Worm (Caenorhabditis elegans) whole organism, early embryonic: Measurements from ENCODE around the gene F28H6.7.

Experiments used
- B0310.2 ChIP-seq: sonication (generic microtip); optimal IDR thresholded peaks from 2 replicates; lab custom pipeline; 2016; ENCODE audit warnings: mild to moderate bottlenecking, missing genetic modification characterization, missing compliant biosample characterization
- F13C5.2 ChIP-seq: sonication (generic microtip); optimal IDR thresholded peaks from 2 replicates; lab custom pipeline; 2017; ENCODE audit warnings: mild to moderate bottlenecking, missing genetic modification characterization, inconsistent platforms, missing compliant biosample characterization
- aly-1 ChIP-seq: sonication (generic microtip); optimal IDR thresholded peaks from 2 replicates; lab custom pipeline; 2016; ENCODE audit warnings: missing genetic modification characterization, missing compliant biosample characterization
- ama-1 ChIP-seq: fragments of 150-350 bp; optimal IDR thresholded peaks from 2 replicates; lab custom pipeline; 2014
- ceh-13 ChIP-seq: fragments of 200-800 bp; sonication (Bioruptor generic); optimal IDR thresholded peaks from 2 replicates; lab custom pipeline; 2018; ENCODE audit warnings: mild to moderate bottlenecking, missing genetic modification characterization, missing compliant biosample characterization
- ceh-36 ChIP-seq: sonication (generic microtip); optimal IDR thresholded peaks from 2 replicates; lab custom pipeline; 2016; ENCODE audit warnings: missing genetic modification characterization, inconsistent platforms, missing compliant biosample characterization
- ets-7 ChIP-seq: sonication (generic microtip); optimal IDR thresholded peaks from 2 replicates; lab custom pipeline; 2016; ENCODE audit warnings: missing genotype, missing genetic modification characterization, missing compliant biosample characterization
- flt-1 ChIP-seq: fragments of 200-800 bp; sonication (Bioruptor generic); IDR thresholded peaks from 2 replicates; pipeline ENCODE4 v1.3.6; 2022; ENCODE audit warnings: missing genetic modification characterization, missing compliant biosample characterization
- hmbx-1 ChIP-seq: sonication (generic microtip); optimal IDR thresholded peaks from 2 replicates; lab custom pipeline; 2016; ENCODE audit warnings: mild to moderate bottlenecking, missing genetic modification characterization, missing compliant biosample characterization
- hmg-4 ChIP-seq: fragments of 200-800 bp; sonication (Bioruptor generic); optimal IDR thresholded peaks from 2 replicates; lab custom pipeline; 2018; ENCODE audit warnings: mild to moderate bottlenecking, missing genetic modification characterization, missing compliant biosample characterization
- hnd-1 ChIP-seq: sonication (generic microtip); optimal IDR thresholded peaks from 2 replicates; lab custom pipeline; 2016; ENCODE audit warnings: missing genetic modification characterization, missing compliant biosample characterization
- pes-1 ChIP-seq: fragments of 200-800 bp; sonication (Bioruptor generic); IDR thresholded peaks from 2 replicates; pipeline ENCODE4 v1.3.6; 2022; ENCODE audit warnings: missing genetic modification reagents, missing genetic modification characterization, missing compliant biosample characterization
- scrt-1 ChIP-seq: fragments of 200-800 bp; sonication (Bioruptor generic); IDR thresholded peaks from 2 replicates; pipeline ENCODE4 v1.3.6; 2022; ENCODE audit warnings: missing genetic modification characterization, missing compliant biosample characterization
- sea-1 ChIP-seq: fragments of 200-800 bp; sonication (Bioruptor generic); conservative IDR thresholded peaks from 2 replicates; pipeline ENCODE4 v1.3.6; 2022; ENCODE audit warnings: missing genetic modification characterization, missing compliant biosample characterization
- tbx-11 ChIP-seq: fragments of 200-800 bp; sonication (Bioruptor generic); IDR thresholded peaks from 2 replicates; pipeline ENCODE4 v1.3.6; 2022; ENCODE audit warnings: missing genetic modification characterization, missing compliant biosample characterization
- tbx-37 ChIP-seq: fragments of 200-800 bp; sonication (Bioruptor generic); conservative IDR thresholded peaks from 2 replicates; pipeline ENCODE4 v1.3.6; 2022; ENCODE audit warnings: missing genetic modification reagents, missing genetic modification characterization, missing compliant biosample characterization
- tra-4 ChIP-seq: sonication (generic microtip); optimal IDR thresholded peaks from 2 replicates; lab custom pipeline; 2017; ENCODE audit warnings: missing genetic modification characterization, missing compliant biosample characterization

F28H6.7 gene

ce11 chrX:14134883-14135282 is 19.0 kb downstream of the F28H6.7 start:
- TF ChIP-seq sea-1 (GFP tag; lab: Robert Waterston, UW), result peak; percentile 73; the same call in 1 of the 2 replicates
- peak; percentile 11; the same call in 1 of the 2 replicates for TF ChIP-seq flt-1 (GFP tag; lab: Robert Waterston, UW)
- TF ChIP-seq tra-4 (tag; lab: Kevin White, UChicago), result no peak
- peak; percentile 62 for TF ChIP-seq pes-1 (GFP tag; lab: Robert Waterston, UW)

ce11 chrX:14136795-14137194 is 20.9 kb downstream of the F28H6.7 start:
- peak; percentile 67 for TF ChIP-seq pes-1 (GFP tag; lab: Robert Waterston, UW)
- 0 out of 2 replicates have a peak, but pooled peaks have one; percentile 15 for TF ChIP-seq flt-1 (GFP tag; lab: Robert Waterston, UW)
- 0 out of 2 replicates have a peak, but pooled peaks have one; percentile 38 for TF ChIP-seq scrt-1

DNA sequence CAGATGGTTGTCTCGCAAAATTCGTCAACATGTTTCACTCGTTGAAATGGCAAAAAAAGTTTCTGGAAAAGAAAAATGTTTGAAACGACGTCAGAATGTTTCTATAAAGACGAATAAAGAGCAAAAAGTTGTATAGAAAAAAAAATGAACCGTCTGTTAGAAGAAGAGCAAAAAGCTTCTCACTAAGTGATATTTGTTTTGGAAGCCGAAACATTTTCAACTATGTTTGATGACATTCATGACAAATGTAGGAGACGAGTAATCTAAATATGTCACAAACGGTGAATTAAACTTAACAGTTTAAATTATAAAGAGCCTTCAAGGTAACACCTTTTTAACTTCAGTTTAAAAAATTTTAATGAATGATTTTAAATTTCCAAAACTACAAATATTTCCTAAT is 24.1 kb downstream of the F28H6.7 start, which contains the start of gene nkat-1:
nkat-1 (minus strand) TSS at position 101 of the 400 bp plus-strand sequence.
- TF ChIP-seq pes-1 (GFP tag; lab: Robert Waterston, UW), result no peak
- TF ChIP-seq ets-7 (tag; lab: Kevin White, UChicago), result no peak
- TF ChIP-seq F13C5.2 (tag; lab: Kevin White, UChicago), result no peak
- no peak for TF ChIP-seq aly-1 (tag; lab: Kevin White, UChicago)
- no peak for TF ChIP-seq B0310.2 (tag; lab: Kevin White, UChicago)
- no peak for TF ChIP-seq tbx-11 (GFP tag; lab: Robert Waterston, UW)
- no peak for TF ChIP-seq ceh-36 (tag; lab: Kevin White, UChicago)
- no peak for TF ChIP-seq scrt-1
- TF ChIP-seq hnd-1 (tag; lab: Kevin White, UChicago), result no peak
- TF ChIP-seq flt-1 (GFP tag; lab: Robert Waterston, UW), result no peak
- TF ChIP-seq sea-1 (GFP tag; lab: Robert Waterston, UW), result no peak
- no peak for TF ChIP-seq tbx-37
- TF ChIP-seq ama-1 (lab: Kevin White, UChicago), result no peak
- TF ChIP-seq tra-4 (tag; lab: Kevin White, UChicago), result no peak
- no peak for TF ChIP-seq ceh-13 (GFP tag; lab: Kevin White, UChicago)
- no peak for TF ChIP-seq hmg-4 (GFP tag; lab: Kevin White, UChicago)

DNA sequence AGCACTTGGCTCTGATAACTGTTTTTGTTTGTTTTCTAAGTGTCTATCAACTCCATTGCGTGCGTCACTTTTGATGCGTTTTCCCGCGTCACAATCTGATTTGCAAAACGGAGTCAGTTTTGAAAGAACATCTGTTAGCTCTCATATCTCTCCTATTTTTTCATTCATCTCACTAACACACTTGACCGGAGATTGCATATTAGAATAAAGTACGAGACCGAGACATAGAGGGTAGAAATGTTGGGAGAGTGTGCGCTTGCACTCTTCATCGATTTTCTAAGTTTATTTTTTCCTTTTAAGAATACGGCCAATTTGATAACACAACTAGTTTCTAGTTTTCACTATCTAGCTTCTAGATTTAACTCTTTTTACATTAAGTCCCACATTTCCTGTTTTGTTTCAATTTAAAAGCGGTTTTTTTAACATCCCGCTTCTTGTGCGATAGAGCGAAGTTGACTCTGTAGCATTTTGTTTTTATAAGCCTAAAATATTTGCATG is 25.5 kb downstream of the F28H6.7 start:
- TF ChIP-seq hnd-1 (tag; lab: Kevin White, UChicago), result no peak
- TF ChIP-seq ets-7 (tag; lab: Kevin White, UChicago), result no peak
- no peak for TF ChIP-seq tra-4 (tag; lab: Kevin White, UChicago)
- TF ChIP-seq ceh-36 (tag; lab: Kevin White, UChicago), result no peak
- no peak for TF ChIP-seq flt-1 (GFP tag; lab: Robert Waterston, UW)
- no peak for TF ChIP-seq aly-1 (tag; lab: Kevin White, UChicago)
- no peak for TF ChIP-seq pes-1 (GFP tag; lab: Robert Waterston, UW)
- TF ChIP-seq tbx-11 (GFP tag; lab: Robert Waterston, UW), result no peak
- TF ChIP-seq ceh-13 (GFP tag; lab: Kevin White, UChicago), result no peak
- TF ChIP-seq scrt-1, result no peak
- no peak for TF ChIP-seq tbx-37
- TF ChIP-seq ama-1 (lab: Kevin White, UChicago), result no peak
- TF ChIP-seq sea-1 (GFP tag; lab: Robert Waterston, UW), result no peak

DNA sequence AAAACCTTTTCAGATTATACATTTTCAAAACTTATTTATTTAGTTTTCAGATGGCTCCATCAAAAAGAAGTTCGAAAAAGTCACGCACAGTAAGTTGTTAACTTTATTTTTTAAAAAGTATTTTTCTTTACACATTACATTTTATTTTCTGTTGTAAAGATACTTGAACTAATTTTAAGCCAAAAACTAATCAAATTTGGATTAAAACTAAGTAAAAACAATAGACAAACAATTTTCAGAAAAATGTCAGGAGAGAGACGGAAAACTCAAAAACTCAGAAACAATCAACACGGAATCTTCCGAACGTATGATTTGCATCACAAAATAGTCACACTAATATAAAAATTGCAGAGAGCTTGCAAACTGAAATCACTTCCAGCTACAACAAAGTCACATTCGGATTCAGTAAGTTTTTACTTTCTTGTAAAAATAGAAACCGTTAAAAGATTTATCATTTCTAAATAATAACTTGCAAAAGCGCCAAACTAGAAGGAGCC is 26.0 kb downstream of the F28H6.7 start, which contains the start of gene ceh-89:
ceh-89 (plus strand) TSS at position 51 of the 497 bp plus-strand sequence.
- TF ChIP-seq tbx-11 (GFP tag; lab: Robert Waterston, UW) (no peak), tra-4 (tag; lab: Kevin White, UChicago) (no peak), B0310.2 (tag; lab: Kevin White, UChicago) (no peak), flt-1 (GFP tag; lab: Robert Waterston, UW) (no peak), sea-1 (GFP tag; lab: Robert Waterston, UW) (no peak), tbx-37 (no peak), ceh-36 (tag; lab: Kevin White, UChicago) (no peak), hnd-1 (tag; lab: Kevin White, UChicago) (no peak), ets-7 (tag; lab: Kevin White, UChicago) (no peak), F13C5.2 (tag; lab: Kevin White, UChicago) (no peak), ama-1 (lab: Kevin White, UChicago) (no peak), hmbx-1 (tag; lab: Kevin White, UChicago) (no peak), ceh-13 (GFP tag; lab: Kevin White, UChicago) (no peak), pes-1 (GFP tag; lab: Robert Waterston, UW) (no peak), scrt-1 (no peak), aly-1 (tag; lab: Kevin White, UChicago) (no peak), hmg-4 (GFP tag; lab: Kevin White, UChicago) (no peak)

- TF ChIP-seq ceh-36 (tag; lab: Kevin White, UChicago) (no peak), tbx-37 (no peak), sea-1 (GFP tag; lab: Robert Waterston, UW) (no peak), pes-1 (GFP tag; lab: Robert Waterston, UW) (no peak), ets-7 (tag; lab: Kevin White, UChicago) (no peak), tra-4 (tag; lab: Kevin White, UChicago) (no peak), hmg-4 (GFP tag; lab: Kevin White, UChicago) (no peak), B0310.2 (tag; lab: Kevin White, UChicago) (no peak), scrt-1 (no peak), hnd-1 (tag; lab: Kevin White, UChicago) (no peak), ceh-13 (GFP tag; lab: Kevin White, UChicago) (no peak), hmbx-1 (tag; lab: Kevin White, UChicago) (no peak), flt-1 (GFP tag; lab: Robert Waterston, UW) (no peak), tbx-11 (GFP tag; lab: Robert Waterston, UW) (no peak), aly-1 (tag; lab: Kevin White, UChicago) (no peak)
Measured at ce11 chrX:14145634-14146033, 29.7 kb downstream of the F28H6.7 start.

DNA sequence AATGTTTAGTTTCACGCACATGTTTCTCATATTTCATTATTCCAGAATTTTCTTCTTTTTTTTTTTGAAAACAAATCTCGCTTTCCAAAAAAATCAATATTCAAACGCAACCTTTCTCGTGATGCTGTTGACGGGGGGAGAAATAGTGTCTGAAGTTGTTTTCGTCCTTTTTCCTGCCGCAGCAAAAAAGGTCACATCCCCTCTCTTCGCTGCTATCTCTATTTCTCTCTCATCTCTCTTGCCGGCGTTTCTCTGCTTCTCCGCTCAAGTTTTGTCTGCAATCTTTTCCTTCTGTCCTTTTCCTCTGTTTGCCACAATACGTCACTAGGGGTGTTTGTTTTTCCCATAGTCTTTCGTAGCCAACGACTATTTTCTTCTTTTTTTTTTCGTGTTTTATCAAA is 30.8 kb downstream of the F28H6.7 start:
- TF ChIP-seq hmg-4 (GFP tag; lab: Kevin White, UChicago) (no peak), sea-1 (GFP tag; lab: Robert Waterston, UW) (no peak), tbx-11 (GFP tag; lab: Robert Waterston, UW) (no peak), ets-7 (tag; lab: Kevin White, UChicago) (no peak), B0310.2 (tag; lab: Kevin White, UChicago) (no peak), ceh-36 (tag; lab: Kevin White, UChicago) (no peak), F13C5.2 (tag; lab: Kevin White, UChicago) (no peak), flt-1 (GFP tag; lab: Robert Waterston, UW) (no peak), hnd-1 (tag; lab: Kevin White, UChicago) (no peak)
